Fruit fly (Drosophila melanogaster) Kc167 (cell line): ENCODE measurements around the gene eIF2Bepsilon.

Experiments
- Myc ChIP-seq: fragments of >200 bp; optimal IDR thresholded peaks from 2 replicates; lab custom pipeline; 2017; ENCODE audit warnings: missing external identifiers
- Sin3A ChIP-seq: fragments of >200 bp; optimal IDR thresholded peaks from 2 replicates; lab custom pipeline; 2018; ENCODE audit warnings: missing external identifiers
- h ChIP-seq: fragments of >200 bp; optimal IDR thresholded peaks from 3 replicates; lab custom pipeline; 2018; ENCODE audit warnings: missing external identifiers
- insv ChIP-seq: fragments of >200 bp; optimal IDR thresholded peaks from 3 replicates; lab custom pipeline; 2018; ENCODE audit warnings: missing external identifiers
- psq ChIP-seq: fragments of >200 bp; optimal IDR thresholded peaks from 2 replicates; lab custom pipeline; 2017; ENCODE audit warnings: missing external identifiers
- ttk ChIP-seq: sonication (Bioruptor generic); optimal IDR thresholded peaks from 2 replicates; lab custom pipeline; 2017; ENCODE audit warnings: missing external identifiers

Gene eIF2Bepsilon

dm6 chrX:1901605-1902136, 21.0 kb downstream of the eIF2Bepsilon start, which contains the start of gene Ldaf1:
Gene Ldaf1, minus strand, starts transcription at chrX:1901911.
- no peak for TF ChIP-seq ttk (lab: Kevin White, UChicago)
- TF ChIP-seq psq (lab: Kevin White, UChicago), result no peak
- TF ChIP-seq insv (lab: Kevin White, UChicago), result no peak
- no peak for TF ChIP-seq h (lab: Kevin White, UChicago)
- TF ChIP-seq Sin3A (lab: Kevin White, UChicago), result no peak
- TF ChIP-seq Myc (lab: Kevin White, UChicago), result no peak

- no peak for TF ChIP-seq Myc (lab: Kevin White, UChicago)
- TF ChIP-seq psq (lab: Kevin White, UChicago), result no peak
- TF ChIP-seq ttk (lab: Kevin White, UChicago), result no peak
- TF ChIP-seq insv (lab: Kevin White, UChicago), result no peak
These were observed 22.4 kb downstream of the eIF2Bepsilon start, which contains the start of gene arm for dm6 chrX:1900123-1900818. Gene arm, minus strand, starts transcription at chrX:1900646.

dm6 chrX:1899445-1900085, 23.1 kb downstream of the eIF2Bepsilon start:
- TF ChIP-seq ttk (lab: Kevin White, UChicago), result no peak
- TF ChIP-seq Sin3A (lab: Kevin White, UChicago), result no peak
- no peak for TF ChIP-seq Myc (lab: Kevin White, UChicago)
- TF ChIP-seq h (lab: Kevin White, UChicago), result no peak
- no peak for TF ChIP-seq insv (lab: Kevin White, UChicago)
- TF ChIP-seq psq (lab: Kevin White, UChicago), result no peak

- TF ChIP-seq ttk (lab: Kevin White, UChicago) (no peak), insv (lab: Kevin White, UChicago) (no peak), h (lab: Kevin White, UChicago) (no peak), psq (lab: Kevin White, UChicago) (no peak), Myc (lab: Kevin White, UChicago) (no peak), Sin3A (lab: Kevin White, UChicago) (no peak)
These were observed 25.3 kb downstream of the eIF2Bepsilon start for dm6 chrX:1897384-1897783.

- no peak for TF ChIP-seq h (lab: Kevin White, UChicago)
These were observed 29.1 kb downstream of the eIF2Bepsilon start for dm6 chrX:1893532-1893931.

dm6 chrX:1889926-1890325, 32.7 kb downstream of the eIF2Bepsilon start, which contains the start of the genes trr and mRpL16:
Gene trr, minus strand, starts transcription at chrX:1889950.
Gene mRpL16, plus strand, starts transcription at chrX:1890256.
- TF ChIP-seq Myc (lab: Kevin White, UChicago) (no peak), psq (lab: Kevin White, UChicago) (no peak), h (lab: Kevin White, UChicago) (no peak), insv (lab: Kevin White, UChicago) (no peak), Sin3A (lab: Kevin White, UChicago) (no peak), ttk (lab: Kevin White, UChicago) (no peak)

- TF ChIP-seq Sin3A (lab: Kevin White, UChicago) (no peak), ttk (lab: Kevin White, UChicago) (no peak), insv (lab: Kevin White, UChicago) (no peak), h (lab: Kevin White, UChicago) (no peak), psq (lab: Kevin White, UChicago) (no peak), Myc (lab: Kevin White, UChicago) (no peak)
These were observed 41.9 kb downstream of the eIF2Bepsilon start for dm6 chrX:1880779-1881178.

- TF ChIP-seq insv (lab: Kevin White, UChicago) (no peak), Myc (lab: Kevin White, UChicago) (no peak), Sin3A (lab: Kevin White, UChicago) (no peak), ttk (lab: Kevin White, UChicago) (no peak), psq (lab: Kevin White, UChicago) (no peak), h (lab: Kevin White, UChicago) (no peak)
These were observed 42.5 kb downstream of the eIF2Bepsilon start, which contains the start of gene Coa8 for dm6 chrX:1880139-1880556. Gene Coa8, plus strand, starts transcription at chrX:1880282.

- no peak for TF ChIP-seq Myc (lab: Kevin White, UChicago)
- no peak for TF ChIP-seq insv (lab: Kevin White, UChicago)
- no peak for TF ChIP-seq h (lab: Kevin White, UChicago)
- TF ChIP-seq psq (lab: Kevin White, UChicago), result no peak
- no peak for TF ChIP-seq ttk (lab: Kevin White, UChicago)
- no peak for TF ChIP-seq Sin3A (lab: Kevin White, UChicago)
These were observed 43.0 kb downstream of the eIF2Bepsilon start, which contains the start of gene CG14818 for dm6 chrX:1879606-1880110. Gene CG14818, minus strand, starts transcription at chrX:1879774.

dm6 chrX:1877107-1877736, 45.5 kb downstream of the eIF2Bepsilon start, which contains the start of the genes CG14817 and CG14805:
Gene CG14817, minus strand, starts transcription at chrX:1877270.
Gene CG14805, plus strand, starts transcription at chrX:1877317.
- no peak for TF ChIP-seq h (lab: Kevin White, UChicago)
